Worm (Caenorhabditis elegans) whole organism, young adult: ENCODE results near the gene F02H6.6.

Experiments
- B0261.1 ChIP-seq: sonication (generic microtip); optimal IDR thresholded peaks from 2 replicates; lab custom pipeline; 2016; ENCODE audit warnings: mild to moderate bottlenecking, missing genetic modification characterization, moderate library complexity, missing compliant biosample characterization
- F49E8.2 ChIP-seq: sonication (generic microtip); optimal IDR thresholded peaks from 3 replicates; lab custom pipeline; 2017; ENCODE audit warnings: missing genetic modification characterization, mild to moderate bottlenecking, missing compliant biosample characterization, antibody characterized with exemption, moderate library complexity; ENCODE audit not compliant: insufficient read depth
- Y95B8A.8 ChIP-seq: fragments of 200-800 bp; sonication (Bioruptor generic); IDR thresholded peaks from 2 replicates; pipeline ENCODE4 v1.3.6; 2022; ENCODE audit warnings: missing genetic modification reagents, missing genetic modification characterization, missing compliant biosample characterization
- cebp-1 ChIP-seq, 2 experiments: fragments of 200-800 bp in 1 of 2; sonication (Bioruptor generic) in 1 of 2; sonication (generic microtip) in 1 of 2; IDR thresholded peaks in 1 of 2; optimal IDR thresholded peaks in 1 of 2; 2 replicates each; pipeline versions ENCODE4 v1.3.6 to Lab custom; 2017 to 2022; ENCODE audit warnings: missing compliant biosample characterization in 2 of 2, missing genetic modification characterization in 2 of 2, mild to moderate bottlenecking in 1 of 2, missing genetic modification reagents in 1 of 2, moderate library complexity in 1 of 2
- ceh-91 ChIP-seq: fragments of 200-800 bp; sonication (Bioruptor generic); IDR thresholded peaks from 2 replicates; pipeline ENCODE4 v1.3.6; 2022; ENCODE audit warnings: missing genetic modification reagents, missing genetic modification characterization, missing compliant biosample characterization
- dpff-1 ChIP-seq: sonication (generic microtip); optimal IDR thresholded peaks from 2 replicates; lab custom pipeline; 2017; ENCODE audit warnings: mild to moderate bottlenecking, missing genetic modification characterization, missing compliant biosample characterization
- madf-6 ChIP-seq: fragments of 200-800 bp; sonication (Bioruptor generic); IDR thresholded peaks from 2 replicates; pipeline ENCODE4 v1.3.6; 2022; ENCODE audit warnings: missing genetic modification reagents, missing genetic modification characterization, missing compliant biosample characterization
- mxl-1 ChIP-seq: sonication (generic microtip); optimal IDR thresholded peaks from 2 replicates; lab custom pipeline; 2016; ENCODE audit warnings: missing genetic modification characterization, missing compliant biosample characterization
- snpc-4 ChIP-seq, 5 experiments: fragments of 150-350 bp in 1 of 5; sonication (generic microtip) in 4 of 5; optimal IDR thresholded peaks; 2 replicates each; lab custom pipeline; 2014 to 2018; ENCODE audit warnings: missing genetic modification characterization in 5 of 5, missing biosample characterization in 3 of 5, antibody characterized with exemption in 2 of 5, mild to moderate bottlenecking in 2 of 5, missing compliant biosample characterization in 2 of 5, missing genotype in 2 of 5, moderate library complexity in 2 of 5, missing genetic modification reagents in 1 of 5
- tbp1 ChIP-seq: fragments of 200-800 bp; sonication (Bioruptor generic); optimal IDR thresholded peaks from 2 replicates; lab custom pipeline; 2018; ENCODE audit warnings: mild to moderate bottlenecking, missing genetic modification characterization, missing compliant biosample characterization
- tlf-1 ChIP-seq: fragments of 200-800 bp; sonication (Bioruptor generic); optimal IDR thresholded peaks from 2 replicates; lab custom pipeline; 2018; ENCODE audit warnings: mild to moderate bottlenecking, missing genetic modification characterization, missing compliant biosample characterization
- zim-3 ChIP-seq: sonication (generic microtip); optimal IDR thresholded peaks from 2 replicates; lab custom pipeline; 2017; ENCODE audit warnings: mild to moderate bottlenecking, missing genetic modification characterization, moderate library complexity, missing compliant biosample characterization

- no peak for TF ChIP-seq tlf-1
- TF ChIP-seq cebp-1 (GFP tag; IDR thresholded peaks at IDR 0.05; lab: Robert Waterston, UW): no peak
- TF ChIP-seq cebp-1 (tag; optimal IDR thresholded peaks at IDR 0.05; lab: Kevin White, UChicago): no peak
- TF ChIP-seq Y95B8A.8: no peak
- no peak for TF ChIP-seq B0261.1
- no peak for TF ChIP-seq madf-6
- no peak for TF ChIP-seq snpc-4 (GFP tag; optimal IDR thresholded peaks at IDR 0.05; lab: Kevin White, UChicago)
- TF ChIP-seq snpc-4 (tag; optimal IDR thresholded peaks at IDR 0.05; lab: Kevin White, UChicago): no peak
- no peak for TF ChIP-seq zim-3 (tag; lab: Kevin White, UChicago)
- TF ChIP-seq tbp1 (GFP tag; lab: Kevin White, UChicago): no peak
- no peak for TF ChIP-seq mxl-1
- TF ChIP-seq F49E8.2 (tag; lab: Kevin White, UChicago): no peak
- TF ChIP-seq ceh-91 (GFP tag; lab: Robert Waterston, UW): no peak
- TF ChIP-seq dpff-1 (tag; lab: Kevin White, UChicago): no peak
Measured at ce11 chrIV:14238976-14239375, 8.3 kb upstream of the F02H6.6 start, which contains the start of gene Y64G10A.1.
